Fruit fly (Drosophila melanogaster) whole organism, pupa: ENCODE results near the gene eIF3g1.

Source experiments
- CG12605 ChIP-seq: fragments of 200-800 bp; sonication (Bioruptor generic); IDR thresholded peaks from 2 replicates; pipeline ENCODE4 v1.3.6; 2022; ENCODE audit warnings: missing biosample characterization, missing genetic modification characterization
- CG13204 ChIP-seq: fragments of 200-800 bp; sonication (Bioruptor generic); optimal IDR thresholded peaks from 2 replicates; lab custom pipeline; 2018; ENCODE audit warnings: missing biosample characterization, mild to moderate bottlenecking, missing genetic modification characterization, moderate library complexity
- D1 ChIP-seq: fragments of 200-800 bp; sonication (Bioruptor generic); optimal IDR thresholded peaks from 2 replicates; lab custom pipeline; 2018; ENCODE audit warnings: missing biosample characterization, mild to moderate bottlenecking, missing genetic modification characterization, moderate library complexity
- Ets98B ChIP-seq: fragments of 200-800 bp; sonication (Bioruptor generic); IDR thresholded peaks from 2 replicates; pipeline ENCODE4 v1.3.6; 2022; ENCODE audit warnings: missing biosample characterization, missing genetic modification characterization

DNA sequence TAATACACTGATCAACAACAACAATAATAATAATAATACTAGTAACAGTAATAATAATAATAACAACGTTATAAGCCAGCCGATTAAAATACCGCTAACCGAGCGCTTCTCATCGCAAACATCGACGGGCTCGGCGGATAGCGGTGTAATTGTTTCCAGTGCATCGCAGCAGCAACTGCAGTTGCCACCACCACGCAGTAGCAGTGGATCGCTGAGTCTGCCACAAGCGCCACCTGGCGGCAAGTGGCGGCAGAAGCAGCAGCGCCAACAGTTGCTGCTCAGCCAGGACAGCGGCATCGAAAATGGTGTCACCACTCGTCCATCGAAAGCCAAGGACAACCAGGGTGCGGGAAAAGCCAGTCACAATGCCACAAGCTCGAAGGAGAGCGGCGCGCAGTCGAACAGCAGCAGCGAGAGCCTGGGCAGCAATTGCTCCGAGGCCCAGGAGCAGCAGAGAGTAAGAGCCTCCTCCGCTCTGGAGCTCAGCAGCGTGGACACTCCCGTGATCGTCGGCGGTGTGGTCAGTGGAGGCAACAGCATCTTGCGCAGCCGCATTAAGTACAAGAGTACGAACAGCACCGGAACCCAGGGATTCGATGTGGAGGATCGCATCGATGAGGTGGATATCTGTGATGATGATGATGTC is 49.4 kb upstream of the eIF3g1 start:
- TF ChIP-seq Ets98B (GFP tag; lab: Robert Waterston, UW) (peak; percentile 48), CG13204 (GFP tag; lab: Kevin White, UChicago) (peak; percentile 16), CG12605 (GFP tag; lab: Robert Waterston, UW) (0 out of 2 replicates have a peak, but pooled peaks have one; percentile 22), D1 (tag; lab: Kevin White, UChicago) (no peak)
